Fruit fly (Drosophila melanogaster) whole organism, adult: ENCODE measurements around the gene CG14891.

Experiments used
- CG11617 ChIP-seq: fragments of 200-800 bp; sonication (Bioruptor generic); optimal IDR thresholded peaks from 2 replicates; lab custom pipeline; 2017; ENCODE audit warnings: mild to moderate bottlenecking, missing biosample characterization, missing genetic modification reagents, missing genetic modification characterization
- CG12768 ChIP-seq: fragments of 200-800 bp; sonication (Bioruptor generic); optimal IDR thresholded peaks from 2 replicates; lab custom pipeline; 2017; ENCODE audit warnings: missing biosample characterization, missing genetic modification characterization, mild to moderate bottlenecking, moderate library complexity, missing genetic modification reagents
- CG14711 ChIP-seq: fragments of 200-800 bp; sonication (Bioruptor generic); optimal IDR thresholded peaks from 2 replicates; lab custom pipeline; 2018; ENCODE audit warnings: missing biosample characterization, mild to moderate bottlenecking, missing genetic modification characterization, moderate library complexity
- CG1620 ChIP-seq: fragments of 200-800 bp; sonication (Bioruptor generic); optimal IDR thresholded peaks from 2 replicates; lab custom pipeline; 2016; ENCODE audit warnings: missing biosample characterization, missing genetic modification characterization
- CG33017 ChIP-seq: fragments of 200-800 bp; sonication (Bioruptor generic); optimal IDR thresholded peaks from 2 replicates; lab custom pipeline; 2018; ENCODE audit warnings: missing biosample characterization, mild to moderate bottlenecking, missing genetic modification characterization, moderate library complexity
- CG5204 ChIP-seq: fragments of 200-800 bp; sonication (Bioruptor generic); optimal IDR thresholded peaks from 2 replicates; lab custom pipeline; 2016; ENCODE audit warnings: missing biosample characterization, missing genetic modification characterization
- CG7045 ChIP-seq: fragments of 200-800 bp; sonication (Bioruptor generic); optimal IDR thresholded peaks from 2 replicates; lab custom pipeline; 2017; ENCODE audit warnings: missing biosample characterization, mild to moderate bottlenecking, missing genetic modification characterization
- CG7101 ChIP-seq: fragments of 200-800 bp; sonication (Bioruptor generic); optimal IDR thresholded peaks from 2 replicates; lab custom pipeline; 2018; ENCODE audit warnings: missing biosample characterization, mild to moderate bottlenecking, missing genetic modification characterization, moderate library complexity
- Clk ChIP-seq: fragments of 200-800 bp; sonication (Bioruptor generic); optimal IDR thresholded peaks from 2 replicates; lab custom pipeline; 2017; ENCODE audit warnings: missing biosample characterization, missing genetic modification characterization
- Crg-1 ChIP-seq: fragments of 200-800 bp; sonication (Bioruptor generic); optimal IDR thresholded peaks from 2 replicates; lab custom pipeline; 2016; ENCODE audit warnings: missing biosample characterization, missing genetic modification characterization
- Hr96 ChIP-seq: fragments of 200-800 bp; sonication (Bioruptor generic); optimal IDR thresholded peaks from 2 replicates; lab custom pipeline; 2016; ENCODE audit warnings: missing biosample characterization, missing genetic modification characterization
- Mnt ChIP-seq: fragments of 200-800 bp; sonication (Bioruptor generic); optimal IDR thresholded peaks from 2 replicates; lab custom pipeline; 2016; ENCODE audit warnings: missing biosample characterization, mild to moderate bottlenecking, missing genetic modification characterization
- bab1 ChIP-seq: fragments of 200-800 bp; sonication (Bioruptor generic); optimal IDR thresholded peaks from 3 replicates; lab custom pipeline; 2019; ENCODE audit warnings: missing biosample characterization, mild to moderate bottlenecking, missing genetic modification characterization, moderate library complexity
- cic ChIP-seq: fragments of 200-800 bp; sonication (Bioruptor generic); optimal IDR thresholded peaks from 2 replicates; lab custom pipeline; 2017; ENCODE audit warnings: missing biosample characterization, mild to moderate bottlenecking, missing genetic modification characterization, moderate library complexity
- cnc ChIP-seq, 2 experiments: fragments of >200 bp; optimal IDR thresholded peaks; 2 replicates each; lab custom pipeline; 2017
- kay ChIP-seq: fragments of 200-800 bp; sonication (Bioruptor generic); peaks from one replicate; lab custom pipeline; 2016; ENCODE audit warnings: missing biosample characterization, missing genetic modification characterization, borderline replicate concordance
- ovo ChIP-seq: fragments of 200-800 bp; sonication (Bioruptor generic); optimal IDR thresholded peaks from 2 replicates; lab custom pipeline; 2016; ENCODE audit warnings: missing biosample characterization, missing genetic modification characterization
- pad ChIP-seq: fragments of 200-800 bp; sonication (Bioruptor generic); optimal IDR thresholded peaks from 3 replicates; lab custom pipeline; 2017; ENCODE audit warnings: missing biosample characterization, missing genetic modification characterization, mild to moderate bottlenecking, moderate library complexity, missing genetic modification reagents
- tj ChIP-seq: fragments of 200-800 bp; sonication (Bioruptor generic); optimal IDR thresholded peaks from 3 replicates; lab custom pipeline; 2017; ENCODE audit warnings: missing biosample characterization, mild to moderate bottlenecking, missing genetic modification characterization, moderate library complexity
- toe ChIP-seq: fragments of 200-800 bp; sonication (Bioruptor generic); optimal IDR thresholded peaks from 2 replicates; lab custom pipeline; 2016; ENCODE audit warnings: missing biosample characterization, missing genetic modification characterization

CG14891 gene

dm6 chr3R:16528429-16528828 lies 42.9 kb upstream of the CG14891 start:
- TF ChIP-seq bab1 (GFP tag; lab: Kevin White, UChicago) (no peak), CG14711 (no peak), Crg-1 (no peak), cic (GFP tag; lab: Kevin White, UChicago) (no peak), cnc (optimal IDR thresholded peaks at IDR 0.05; lab: Kevin White, UChicago) (no peak), kay (no peak), ovo (GFP tag; lab: Kevin White, UChicago) (no peak), Mnt (GFP tag; lab: Kevin White, UChicago) (no peak), toe (no peak), CG5204 (GFP tag; lab: Kevin White, UChicago) (no peak), CG1620 (GFP tag; lab: Kevin White, UChicago) (no peak)

dm6 chr3R:16530424-16530823 lies 40.9 kb upstream of the CG14891 start:
- TF ChIP-seq CG12768 (GFP tag; lab: Kevin White, UChicago) (no peak), bab1 (GFP tag; lab: Kevin White, UChicago) (no peak), CG7101 (tag; lab: Kevin White, UChicago) (no peak)

- TF ChIP-seq pad (GFP tag; lab: Kevin White, UChicago) (no peak), Hr96 (GFP tag; lab: Kevin White, UChicago) (no peak), CG5204 (GFP tag; lab: Kevin White, UChicago) (no peak), Clk (no peak), ovo (GFP tag; lab: Kevin White, UChicago) (no peak), tj (GFP tag; lab: Kevin White, UChicago) (no peak), cnc (optimal IDR thresholded peaks at IDR 0.05; lab: Kevin White, UChicago) (no peak), Mnt (GFP tag; lab: Kevin White, UChicago) (no peak), CG33017 (tag; lab: Kevin White, UChicago) (no peak), CG1620 (GFP tag; lab: Kevin White, UChicago) (no peak), cic (GFP tag; lab: Kevin White, UChicago) (no peak)
These were observed 37.5 kb upstream of the CG14891 start for dm6 chr3R:16533749-16534304.

- TF ChIP-seq CG11617 (GFP tag; lab: Kevin White, UChicago): no peak
- no peak for TF ChIP-seq CG1620 (GFP tag; lab: Kevin White, UChicago)
- TF ChIP-seq kay: no peak
- no peak for TF ChIP-seq cnc (optimal IDR thresholded peaks at IDR 0.05; lab: Kevin White, UChicago)
- TF ChIP-seq CG12768 (GFP tag; lab: Kevin White, UChicago): no peak
- no peak for TF ChIP-seq Mnt (GFP tag; lab: Kevin White, UChicago)
- TF ChIP-seq CG33017 (tag; lab: Kevin White, UChicago): no peak
- no peak for TF ChIP-seq Crg-1
- no peak for TF ChIP-seq tj (GFP tag; lab: Kevin White, UChicago)
- TF ChIP-seq bab1 (GFP tag; lab: Kevin White, UChicago): no peak
- no peak for TF ChIP-seq Hr96 (GFP tag; lab: Kevin White, UChicago)
- TF ChIP-seq pad (GFP tag; lab: Kevin White, UChicago): no peak
- no peak for TF ChIP-seq cic (GFP tag; lab: Kevin White, UChicago)
- no peak for TF ChIP-seq CG14711
- no peak for TF ChIP-seq CG7045 (GFP tag; lab: Kevin White, UChicago)
- TF ChIP-seq toe: no peak
- TF ChIP-seq ovo (GFP tag; lab: Kevin White, UChicago): no peak
- TF ChIP-seq CG7101 (tag; lab: Kevin White, UChicago): no peak
- no peak for TF ChIP-seq Clk
- TF ChIP-seq CG5204 (GFP tag; lab: Kevin White, UChicago): no peak
These were observed 34.0 kb upstream of the CG14891 start for dm6 chr3R:16537307-16537706.

dm6 chr3R:16538862-16539437 lies 32.4 kb upstream of the CG14891 start:
- TF ChIP-seq Mnt (GFP tag; lab: Kevin White, UChicago) (no peak), CG12768 (GFP tag; lab: Kevin White, UChicago) (no peak), pad (GFP tag; lab: Kevin White, UChicago) (no peak), cic (GFP tag; lab: Kevin White, UChicago) (no peak), CG1620 (GFP tag; lab: Kevin White, UChicago) (no peak), tj (GFP tag; lab: Kevin White, UChicago) (no peak), CG7045 (GFP tag; lab: Kevin White, UChicago) (no peak)

- TF ChIP-seq CG5204 (GFP tag; lab: Kevin White, UChicago) (no peak), CG1620 (GFP tag; lab: Kevin White, UChicago) (no peak), CG12768 (GFP tag; lab: Kevin White, UChicago) (no peak), cnc (optimal IDR thresholded peaks at IDR 0.05; lab: Kevin White, UChicago) (no peak), toe (no peak), Crg-1 (no peak), CG7045 (GFP tag; lab: Kevin White, UChicago) (no peak), Clk (no peak), pad (GFP tag; lab: Kevin White, UChicago) (no peak), kay (no peak)
These were observed 30.0 kb upstream of the CG14891 start for dm6 chr3R:16541293-16541692.

- TF ChIP-seq CG1620 (GFP tag; lab: Kevin White, UChicago): no peak
- no peak for TF ChIP-seq CG33017 (tag; lab: Kevin White, UChicago)
- TF ChIP-seq cic (GFP tag; lab: Kevin White, UChicago): no peak
These were observed 29.4 kb upstream of the CG14891 start for dm6 chr3R:16541932-16542331.
